Worm (Caenorhabditis elegans): ENCODE results near the gene C26E1.1.

- no peak for TF ChIP-seq hmg-4 (GFP tag; optimal IDR thresholded peaks at IDR 0.05)
- TF ChIP-seq ets-7 (tag; optimal IDR thresholded peaks at IDR 0.05): no peak
- no peak for TF ChIP-seq aly-1 (tag; optimal IDR thresholded peaks at IDR 0.05)
- no peak for TF ChIP-seq ceh-36 (tag; optimal IDR thresholded peaks at IDR 0.05)
- no peak for TF ChIP-seq F13C5.2 (tag; optimal IDR thresholded peaks at IDR 0.05)
- no peak for TF ChIP-seq flt-1 (GFP tag; IDR thresholded peaks at IDR 0.05)
- no peak for TF ChIP-seq tbx-37 (GFP tag; conservative IDR thresholded peaks at IDR 0.05)
- TF ChIP-seq hmbx-1 (tag; optimal IDR thresholded peaks at IDR 0.05): no peak
Observed at ce11 chrV:13304663-13305188, 7.4 kb downstream of the C26E1.1 start, which contains the start of gene C26E1.2.
